Worm (Caenorhabditis elegans): ENCODE results near the gene C40A11.3.

DNA sequence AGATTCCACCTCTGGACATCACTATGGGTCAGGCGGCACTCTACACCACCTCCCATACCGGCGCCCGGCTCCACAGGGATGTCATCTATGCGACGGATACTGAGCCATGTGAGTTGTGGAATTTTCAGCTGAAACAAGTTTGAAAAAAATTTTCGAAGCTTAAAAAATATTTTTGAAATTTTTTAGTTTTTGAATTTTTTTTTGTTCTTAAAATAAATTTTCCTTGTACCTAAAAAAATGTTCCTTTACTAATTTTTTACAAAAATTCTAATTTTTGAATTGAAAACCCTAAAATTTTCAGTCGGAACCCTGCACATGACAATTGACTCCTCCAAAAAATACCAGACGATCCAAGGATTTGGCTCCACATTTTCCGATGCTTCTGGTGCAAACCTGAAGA lies 36.8 kb downstream of the C40A11.3 start:
- TF ChIP-seq hmbx-1 (tag; optimal IDR thresholded peaks at IDR 0.05): no peak
- no peak for TF ChIP-seq ceh-13 (GFP tag; optimal IDR thresholded peaks at IDR 0.05)
- no peak for TF ChIP-seq tbx-37 (GFP tag; conservative IDR thresholded peaks at IDR 0.05)
- no peak for TF ChIP-seq ama-1 (optimal IDR thresholded peaks at IDR 0.05)
- TF ChIP-seq sea-1 (GFP tag; conservative IDR thresholded peaks at IDR 0.05): no peak
- no peak for TF ChIP-seq ets-7 (tag; optimal IDR thresholded peaks at IDR 0.05)
- no peak for TF ChIP-seq tbx-11 (GFP tag; IDR thresholded peaks at IDR 0.05)
- TF ChIP-seq hnd-1 (tag; optimal IDR thresholded peaks at IDR 0.05): no peak
- no peak for TF ChIP-seq flt-1 (GFP tag; IDR thresholded peaks at IDR 0.05)
- TF ChIP-seq aly-1 (tag; optimal IDR thresholded peaks at IDR 0.05): no peak
- TF ChIP-seq hmg-4 (GFP tag; optimal IDR thresholded peaks at IDR 0.05): no peak
- no peak for TF ChIP-seq F13C5.2 (tag; optimal IDR thresholded peaks at IDR 0.05)
